Worm (Caenorhabditis elegans) whole organism, L4/young adult: ENCODE results near the gene erh-2.

Experiments used
- W03F9.2 ChIP-seq: fragments of 150-350 bp; optimal IDR thresholded peaks from 2 replicates; lab custom pipeline; 2014; ENCODE audit warnings: missing biosample characterization, missing genetic modification characterization
- dao-5 ChIP-seq: sonication (generic microtip); optimal IDR thresholded peaks from 2 replicates; lab custom pipeline; 2016; ENCODE audit warnings: missing genotype, missing genetic modification characterization, moderate library complexity, missing compliant biosample characterization
- him-1 ChIP-seq: sonication (generic microtip); optimal IDR thresholded peaks from 2 replicates; lab custom pipeline; 2016; ENCODE audit warnings: missing genotype, missing genetic modification reagents, missing genetic modification characterization, missing compliant biosample characterization

The erh-2 gene

ce11 chrIII:4626148-4626922, 33.3 kb downstream of the erh-2 start:
- TF ChIP-seq dao-5 (tag; lab: Kevin White, UChicago) (no peak), W03F9.2 (no peak), him-1 (tag; lab: Kevin White, UChicago) (no peak)

- no peak for TF ChIP-seq dao-5 (tag; lab: Kevin White, UChicago)
- no peak for TF ChIP-seq W03F9.2
- no peak for TF ChIP-seq him-1 (tag; lab: Kevin White, UChicago)
These were observed 35.1 kb downstream of the erh-2 start, which contains the start of gene clec-151 for ce11 chrIII:4628165-4628564. TSS of gene clec-151 (plus strand) at chrIII:4628465.

ce11 chrIII:4634947-4635346, 41.9 kb downstream of the erh-2 start, which contains the start of gene clec-153:
TSS of gene clec-153 (plus strand) at chrIII:4635247.
- TF ChIP-seq W03F9.2 = no peak
- TF ChIP-seq him-1 (tag; lab: Kevin White, UChicago) = no peak
- no peak for TF ChIP-seq dao-5 (tag; lab: Kevin White, UChicago)

ce11 chrIII:4643262-4643661, 50.2 kb downstream of the erh-2 start, which contains the start of gene pfas-1:
TSS of gene pfas-1 (minus strand) at chrIII:4643310.
- TF ChIP-seq dao-5 (tag; lab: Kevin White, UChicago) (no peak), W03F9.2 (no peak), him-1 (tag; lab: Kevin White, UChicago) (no peak)
